Fruit fly (Drosophila melanogaster) S2 (cell line): ENCODE data around the gene Idgf2.

Experiments
- CG8478 ChIP-seq: fragments of >200 bp; optimal IDR thresholded peaks from 2 replicates; lab custom pipeline; 2018
- CTCF ChIP-seq, 2 experiments: fragments of >200 bp; optimal IDR thresholded peaks; 2 replicates each; lab custom pipeline; 2018

DNA sequence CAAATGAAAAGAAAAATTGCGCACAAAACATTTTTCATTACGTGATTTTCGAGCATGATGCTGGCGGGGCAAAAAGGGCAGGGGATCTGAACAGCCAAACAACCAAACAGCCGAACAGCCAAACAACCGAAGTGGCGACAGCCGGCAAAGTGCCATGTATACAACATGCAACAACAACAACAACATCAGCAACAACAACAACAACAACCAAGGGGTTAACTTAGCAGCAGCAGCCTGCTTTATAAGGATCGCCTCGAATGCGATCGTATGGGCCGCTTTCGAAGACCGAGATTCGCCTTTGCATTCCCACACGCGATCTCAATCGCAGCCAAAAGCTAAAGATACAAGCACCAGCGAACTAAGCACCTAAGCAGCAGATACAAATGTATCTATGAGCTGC lies 16.5 kb downstream of the Idgf2 start:
- TF ChIP-seq CTCF (optimal IDR thresholded peaks at IDR 0.05; lab: Kevin White, UChicago) (no peak), CG8478 (lab: Kevin White, UChicago) (no peak)
